Fruit fly (Drosophila melanogaster): Measurements from ENCODE around the gene PpD3.
A peak's percentile ranks its signal among the peaks of the same experiment; 100 is the strongest.

Gene PpD3

dm6 chr3R:9771519-9771972 lies 23.9 kb downstream of the PpD3 start, which contains the start of gene CG9471 (continued):
- TF ChIP-seq Doc2 (GFP tag; IDR thresholded peaks at IDR 0.05) (peak; percentile 79), CG17612 (GFP tag; IDR thresholded peaks at IDR 0.05) (peak; percentile 78), CG11093 (GFP tag; IDR thresholded peaks at IDR 0.05) (peak; percentile 88), Eip74EF (GFP tag; optimal IDR thresholded peaks at IDR 0.05) (peak in 1 of 2 experiments; percentile 90), unc-4 (GFP tag; IDR thresholded peaks at IDR 0.05; ENCODE audit: partially characterized antibody) (no peak), sisA (GFP tag; IDR thresholded peaks at IDR 0.05) (peak; percentile 93), Myb (GFP tag; optimal IDR thresholded peaks at IDR 0.05) (peak; percentile 74), CG17359 (tag; optimal IDR thresholded peaks at IDR 0.05) (peak; percentile 92), Atf-2 (GFP tag; optimal IDR thresholded peaks at IDR 0.05) (peak; percentile 82), CG6765 (GFP tag; optimal IDR thresholded peaks at IDR 0.05) (peak; percentile 88), D19A (tag; optimal IDR thresholded peaks at IDR 0.05) (peak; percentile 87), CG9437 (GFP tag; optimal IDR thresholded peaks at IDR 0.05) (peak; percentile 82), hb (GFP tag; IDR thresholded peaks at IDR 0.05; ENCODE audit: partially characterized antibody) (no peak), ewg (GFP tag; optimal IDR thresholded peaks at IDR 0.05) (peak; percentile 69), CG14050 (GFP tag; IDR thresholded peaks at IDR 0.05) (peak; percentile 90), CG1647 (GFP tag; optimal IDR thresholded peaks at IDR 0.05) (peak; percentile 85), CG4730 (GFP tag; IDR thresholded peaks at IDR 0.05) (peak; percentile 89), pros (GFP tag; optimal IDR thresholded peaks at IDR 0.05) (no peak), CG6254 (GFP tag; optimal IDR thresholded peaks at IDR 0.05) (peak; percentile 72), TFAM (GFP tag; optimal IDR thresholded peaks at IDR 0.05) (peak; percentile 38), Dref (GFP tag; IDR thresholded peaks at IDR 0.05) (0 out of 2 replicates have a peak, but pooled peaks have one; percentile 27), Six4 (GFP tag; optimal IDR thresholded peaks at IDR 0.05) (peak; percentile 88), bcd (GFP tag; optimal IDR thresholded peaks at IDR 0.05) (peak; percentile 87), jigr1 (GFP tag; IDR thresholded peaks at IDR 0.05) (peak; percentile 80; the same call in 2 of the 3 replicates), run (tag; optimal IDR thresholded peaks at IDR 0.05) (peak; percentile 75), odd (GFP tag; optimal IDR thresholded peaks at IDR 0.05) (peak; percentile 83), z (GFP tag; IDR thresholded peaks at IDR 0.05) (peak; percentile 32; the same call in 2 of the 3 replicates), tio (GFP tag; optimal IDR thresholded peaks at IDR 0.05) (no peak), Rfx (GFP tag; IDR thresholded peaks at IDR 0.05) (peak; percentile 93), CG12219 (GFP tag; optimal IDR thresholded peaks at IDR 0.05) (peak; percentile 86), knrl (GFP tag; IDR thresholded peaks at IDR 0.05; ENCODE audit: partially characterized antibody) (no peak), org-1 (GFP tag; optimal IDR thresholded peaks at IDR 0.05) (peak; percentile 82), CG1832 (GFP tag; optimal IDR thresholded peaks at IDR 0.05) (no peak), ab (GFP tag; optimal IDR thresholded peaks at IDR 0.05) (peak; percentile 43), CoRest (tag; optimal IDR thresholded peaks at IDR 0.05) (peak; percentile 91), CG11696 (GFP tag; IDR thresholded peaks at IDR 0.05) (peak; percentile 84), Oli (tag; optimal IDR thresholded peaks at IDR 0.05) (peak; percentile 89), phol (tag; optimal IDR thresholded peaks at IDR 0.05) (peak; percentile 89), vnd (GFP tag; IDR thresholded peaks at IDR 0.05; ENCODE audit: partially characterized antibody) (no peak), exex (tag; optimal IDR thresholded peaks at IDR 0.05) (peak; percentile 92), corto (GFP tag; optimal IDR thresholded peaks at IDR 0.05) (peak; percentile 86), CG16813 (GFP tag; IDR thresholded peaks at IDR 0.05; ENCODE audit: partially characterized antibody) (0 out of 3 replicates have a peak, but pooled peaks have one; percentile 24), Max (GFP tag; optimal IDR thresholded peaks at IDR 0.05) (peak; percentile 86), CG12744 (GFP tag; optimal IDR thresholded peaks at IDR 0.05) (peak; percentile 83), ara (GFP tag; IDR thresholded peaks at IDR 0.05) (peak; percentile 91), sd (tag; optimal IDR thresholded peaks at IDR 0.05) (peak; percentile 90), Xrp1 (GFP tag; IDR thresholded peaks at IDR 0.05) (peak; percentile 95), CG8765 (GFP tag; IDR thresholded peaks at IDR 0.05) (peak; percentile 70; the same call in 1 of the 2 replicates), CG12155 (GFP tag; optimal IDR thresholded peaks at IDR 0.05) (peak; percentile 93), Ptx1 (GFP tag; IDR thresholded peaks at IDR 0.05) (peak; percentile 96)

Measured in whole organism, embryonic.